Worm (Caenorhabditis elegans) whole organism, L4 larva: Measurements from ENCODE around the gene wrt-6.
A peak's percentile ranks its signal among the peaks of the same experiment; 100 is the strongest.

Experiments
- F37D6.2 ChIP-seq: sonication (generic microtip); optimal IDR thresholded peaks from 2 replicates; lab custom pipeline; 2016; ENCODE audit warnings: mild to moderate bottlenecking, missing genetic modification characterization, missing compliant biosample characterization
- T26A8.4 ChIP-seq: fragments of 200-800 bp; sonication (Bioruptor generic); IDR thresholded peaks from 2 replicates; pipeline ENCODE4 v1.3.6; 2022; ENCODE audit warnings: missing genetic modification characterization, missing compliant biosample characterization
- Y5F2A.4 ChIP-seq: fragments of 200-800 bp; sonication (Bioruptor generic); optimal IDR thresholded peaks from 2 replicates; lab custom pipeline; 2018; ENCODE audit warnings: mild to moderate bottlenecking, missing genetic modification characterization, missing compliant biosample characterization
- ZK337.2 ChIP-seq: fragments of 200-800 bp; sonication (Bioruptor generic); IDR thresholded peaks from 2 replicates; pipeline ENCODE4 v1.3.6; 2022; ENCODE audit warnings: missing genetic modification reagents, missing genetic modification characterization, missing compliant biosample characterization
- aly-2 ChIP-seq: sonication (generic microtip); optimal IDR thresholded peaks from 2 replicates; lab custom pipeline; 2018; ENCODE audit warnings: missing biosample characterization, missing genetic modification characterization
- arid-1 ChIP-seq: fragments of 200-800 bp; sonication (Bioruptor generic); conservative IDR thresholded peaks from 2 replicates; pipeline ENCODE4 v1.3.6; 2022; ENCODE audit warnings: missing genetic modification reagents, missing genetic modification characterization, missing compliant biosample characterization
- ceh-28 ChIP-seq: fragments of 150-350 bp; optimal IDR thresholded peaks from 2 replicates; lab custom pipeline; 2014; ENCODE audit warnings: missing biosample characterization, missing genetic modification reagents, missing genetic modification characterization
- ceh-32 ChIP-seq: sonication (generic microtip); optimal IDR thresholded peaks from 2 replicates; lab custom pipeline; 2016; ENCODE audit warnings: mild to moderate bottlenecking, missing genetic modification characterization, missing compliant biosample characterization; ENCODE audit not compliant: poor library complexity
- ctbp-1 ChIP-seq: fragments of 200-800 bp; sonication (Bioruptor generic); IDR thresholded peaks from 2 replicates; pipeline ENCODE4 v1.3.6; 2022; ENCODE audit warnings: missing genetic modification reagents, missing genetic modification characterization, missing compliant biosample characterization
- daf-12 ChIP-seq: fragments of 150-350 bp; optimal IDR thresholded peaks from 2 replicates; lab custom pipeline; 2014; ENCODE audit warnings: missing biosample characterization, missing genetic modification reagents, missing genetic modification characterization
- daf-16 ChIP-seq, 3 experiments: sonication (generic microtip); optimal IDR thresholded peaks; 2 replicates each; lab custom pipeline; 2016 to 2017; ENCODE audit warnings: missing genetic modification characterization in 3 of 3, missing genetic modification reagents in 3 of 3, mild to moderate bottlenecking in 2 of 3, missing compliant biosample characterization in 2 of 3, missing biosample characterization in 1 of 3, moderate library complexity in 1 of 3
- dmd-8 ChIP-seq: fragments of 200-800 bp; sonication (Bioruptor generic); IDR thresholded peaks from 2 replicates; pipeline ENCODE4 v1.3.6; 2022; ENCODE audit warnings: missing genetic modification characterization, missing compliant biosample characterization
- gei-8 ChIP-seq: fragments of 200-800 bp; sonication (Bioruptor generic); optimal IDR thresholded peaks from 2 replicates; lab custom pipeline; 2018; ENCODE audit warnings: mild to moderate bottlenecking, missing genetic modification characterization, missing compliant biosample characterization
- hlh-11 ChIP-seq: fragments of 200-800 bp; sonication (Bioruptor generic); optimal IDR thresholded peaks from 2 replicates; lab custom pipeline; 2018; ENCODE audit warnings: mild to moderate bottlenecking, missing genetic modification characterization, missing compliant biosample characterization
- hmg-1.1 ChIP-seq: fragments of 200-800 bp; sonication (Bioruptor generic); IDR thresholded peaks from 2 replicates; pipeline ENCODE4 v1.3.6; 2022; ENCODE audit warnings: missing genetic modification reagents, missing genetic modification characterization, missing compliant biosample characterization
- lin-38 ChIP-seq: fragments of 200-800 bp; sonication (Bioruptor generic); IDR thresholded peaks from 2 replicates; pipeline ENCODE4 v1.3.6; 2022; ENCODE audit warnings: missing genetic modification reagents, missing genetic modification characterization, missing compliant biosample characterization
- lin-39 ChIP-seq: fragments of 150-350 bp; optimal IDR thresholded peaks from 2 replicates; lab custom pipeline; 2014; ENCODE audit warnings: missing biosample characterization, missing genetic modification reagents, missing genetic modification characterization
- lsy-2 ChIP-seq, 2 experiments: fragments of 150-350 bp in 1 of 2; sonication (generic microtip) in 1 of 2; optimal IDR thresholded peaks; 2 replicates each; lab custom pipeline; 2014 to 2017; ENCODE audit warnings: missing biosample characterization in 2 of 2, missing genetic modification characterization in 2 of 2
- madf-5 ChIP-seq, 2 experiments: fragments of 200-800 bp; sonication (Bioruptor generic); IDR thresholded peaks; 2 replicates each; pipeline ENCODE4 v1.3.6; 2022; ENCODE audit warnings: missing compliant biosample characterization in 2 of 2, missing genetic modification characterization in 2 of 2
- mes-2 ChIP-seq: sonication (generic microtip); optimal IDR thresholded peaks from 2 replicates; lab custom pipeline; 2016; ENCODE audit warnings: missing genotype, mild to moderate bottlenecking, missing genetic modification characterization, missing compliant biosample characterization; ENCODE audit not compliant: poor library complexity, severe bottlenecking
- mxl-3 ChIP-seq: fragments of 200-800 bp; sonication (Bioruptor generic); optimal IDR thresholded peaks from 2 replicates; lab custom pipeline; 2018; ENCODE audit warnings: mild to moderate bottlenecking, missing genetic modification characterization, missing compliant biosample characterization
- nhr-102 ChIP-seq: sonication (generic microtip); optimal IDR thresholded peaks from 2 replicates; lab custom pipeline; 2016; ENCODE audit warnings: mild to moderate bottlenecking, missing genetic modification characterization, moderate library complexity, missing compliant biosample characterization
- nhr-42 ChIP-seq: fragments of 200-800 bp; sonication (Bioruptor generic); IDR thresholded peaks from 2 replicates; pipeline ENCODE4 v1.3.6; 2022; ENCODE audit warnings: missing genetic modification characterization, missing compliant biosample characterization
- pha-4 ChIP-seq, 2 experiments: fragments of 150-350 bp in 1 of 2; fragments of 200-800 bp in 1 of 2; sonication (Bioruptor generic) in 1 of 2; IDR thresholded peaks in 1 of 2; optimal IDR thresholded peaks in 1 of 2; 2 replicates each; pipeline versions ENCODE4 v1.3.6 to Lab custom; 2014 to 2022; ENCODE audit warnings: missing genetic modification characterization in 2 of 2, missing genetic modification reagents in 2 of 2, missing biosample characterization in 1 of 2, missing compliant biosample characterization in 1 of 2
- php-3 ChIP-seq: fragments of 200-800 bp; sonication (Bioruptor generic); IDR thresholded peaks from 2 replicates; pipeline ENCODE4 v1.3.6; 2022; ENCODE audit warnings: missing genetic modification reagents, missing genetic modification characterization, missing compliant biosample characterization
- saeg-2 ChIP-seq: fragments of 200-800 bp; sonication (Bioruptor generic); IDR thresholded peaks from 2 replicates; pipeline ENCODE4 v1.3.6; 2022; ENCODE audit warnings: missing genetic modification reagents, missing genetic modification characterization, missing compliant biosample characterization
- snpc-4 ChIP-seq: fragments of 150-350 bp; optimal IDR thresholded peaks from 2 replicates; lab custom pipeline; 2014; ENCODE audit warnings: missing biosample characterization, missing genetic modification characterization
- tra-1 ChIP-seq: fragments of 200-800 bp; sonication (Bioruptor generic); IDR thresholded peaks from 2 replicates; pipeline ENCODE4 v1.3.6; 2022; ENCODE audit warnings: missing genetic modification reagents, missing genetic modification characterization, missing compliant biosample characterization
- unc-62 ChIP-seq, 3 experiments: fragments of 150-350 bp in 1 of 3; sonication (generic microtip); optimal IDR thresholded peaks in 2 of 3; peaks in 1 of 3; 1 replicate in 1 of 3; 2 replicates in 2 of 3; lab custom pipeline; 2014 to 2017; ENCODE audit warnings: missing biosample characterization in 3 of 3, missing genetic modification characterization in 3 of 3, missing genetic modification reagents in 3 of 3, missing genotype in 1 of 3
- vab-7 ChIP-seq: fragments of 200-800 bp; sonication (Bioruptor generic); IDR thresholded peaks from 2 replicates; pipeline ENCODE4 v1.3.6; 2022; ENCODE audit warnings: missing genetic modification reagents, missing genetic modification characterization, missing compliant biosample characterization
- zfp-2 ChIP-seq: sonication (generic microtip); optimal IDR thresholded peaks from 2 replicates; lab custom pipeline; 2016; ENCODE audit warnings: mild to moderate bottlenecking, missing genetic modification characterization, missing compliant biosample characterization
- ztf-7 ChIP-seq: fragments of 150-350 bp; optimal IDR thresholded peaks from 2 replicates; lab custom pipeline; 2014; ENCODE audit warnings: missing biosample characterization, missing genetic modification characterization

Gene wrt-6

DNA sequence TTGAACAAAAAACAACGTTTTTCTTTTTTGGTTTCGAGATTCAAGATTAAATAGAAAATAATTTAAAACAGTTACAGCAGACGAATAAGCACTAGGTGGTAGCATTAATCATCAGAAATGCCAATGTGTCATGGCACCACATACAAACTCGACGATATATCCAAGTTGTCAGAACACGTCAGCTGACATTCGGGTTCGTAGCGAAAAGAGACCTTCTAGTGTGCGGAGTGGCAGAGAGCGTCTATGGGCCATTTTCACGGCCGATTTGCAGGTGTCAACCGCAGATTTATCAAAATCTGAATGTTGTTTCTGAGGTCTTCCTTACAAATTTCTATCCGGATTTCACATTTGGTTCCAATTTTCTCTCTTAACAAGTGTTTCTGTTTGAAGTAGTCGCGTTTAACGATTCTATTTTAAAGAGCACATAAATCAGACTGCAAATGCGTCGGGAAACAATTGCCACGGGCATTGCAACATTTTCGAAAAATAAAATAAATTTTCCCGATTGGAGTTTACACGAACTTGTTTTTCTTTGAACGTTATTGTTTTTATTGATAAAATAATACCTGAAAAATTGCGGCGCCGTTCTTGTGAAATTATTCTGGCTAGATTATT is 8.1 kb downstream of the wrt-6 start:
- TF ChIP-seq ctbp-1 (no peak), unc-62 (GFP tag; optimal IDR thresholded peaks at IDR 0.05 in 1 of 2; lab: Kevin White, UChicago) (peak in 1 of 2 experiments; percentile 74), unc-62 (tag; optimal IDR thresholded peaks at IDR 0.05; lab: Kevin White, UChicago) (no peak)
- TF ChIP-seq, all 104 proteins: peak for 1

- TF ChIP-seq dmd-8 (GFP tag; lab: Robert Waterston, UW), result no peak
- TF ChIP-seq mxl-3 (GFP tag; lab: Kevin White, UChicago), result no peak
- TF ChIP-seq T26A8.4 (GFP tag; lab: Robert Waterston, UW), result no peak
- no peak for TF ChIP-seq ZK337.2 (GFP tag; lab: Robert Waterston, UW)
- no peak for TF ChIP-seq pha-4 (GFP tag; IDR thresholded peaks at IDR 0.05; lab: Robert Waterston, UW)
- no peak for TF ChIP-seq pha-4 (tag; optimal IDR thresholded peaks at IDR 0.05; lab: Kevin White, UChicago)
- TF ChIP-seq unc-62 (GFP tag; optimal IDR thresholded peaks at IDR 0.05 in 1 of 2; lab: Kevin White, UChicago), result peak in 1 of 2 experiments; percentile 58
- TF ChIP-seq unc-62 (tag; optimal IDR thresholded peaks at IDR 0.05; lab: Kevin White, UChicago), result no peak
These were observed 8.9 kb downstream of the wrt-6 start, which contains the start of gene C12D12.3 for ce11 chrX:3488993-3489392. TSS of gene C12D12.3 (plus strand) at chrX:3489293.

ce11 chrX:3492431-3492830 is 12.4 kb downstream of the wrt-6 start:
- TF ChIP-seq arid-1 (GFP tag; lab: Robert Waterston, UW), result no peak
- TF ChIP-seq gei-8, result no peak
- no peak for TF ChIP-seq ztf-7 (tag; lab: Kevin White, UChicago)
- no peak for TF ChIP-seq ceh-32
- TF ChIP-seq lsy-2 (tag; optimal IDR thresholded peaks at IDR 0.05; lab: Kevin White, UChicago), result no peak
- TF ChIP-seq php-3 (GFP tag; lab: Robert Waterston, UW), result no peak
- TF ChIP-seq Y5F2A.4, result no peak
- TF ChIP-seq unc-62 (GFP tag; optimal IDR thresholded peaks at IDR 0.05 in 1 of 2; lab: Kevin White, UChicago), result peak in 1 of 2 experiments; percentile 91
- no peak for TF ChIP-seq unc-62 (tag; optimal IDR thresholded peaks at IDR 0.05; lab: Kevin White, UChicago)

ce11 chrX:3494634-3495033 is 14.6 kb downstream of the wrt-6 start:
- TF ChIP-seq nhr-102 (tag; lab: Kevin White, UChicago) (no peak), mes-2 (tag; lab: Kevin White, UChicago) (no peak), nhr-42 (GFP tag; lab: Robert Waterston, UW) (no peak), F37D6.2 (no peak), aly-2 (tag; lab: Kevin White, UChicago) (no peak), ceh-28 (no peak), hmg-1.1 (GFP tag; lab: Robert Waterston, UW) (no peak), saeg-2 (GFP tag; lab: Robert Waterston, UW) (no peak), ZK337.2 (GFP tag; lab: Robert Waterston, UW) (no peak), gei-8 (no peak), daf-12 (no peak), lin-39 (tag; lab: Kevin White, UChicago) (no peak), snpc-4 (no peak), daf-16 (GFP tag; optimal IDR thresholded peaks at IDR 0.05; lab: Kevin White, UChicago) (peak in 1 of 2 experiments; percentile 67), daf-16 (tag; optimal IDR thresholded peaks at IDR 0.05; lab: Kevin White, UChicago) (no peak), hlh-11 (peak; percentile 52), zfp-2 (tag; lab: Kevin White, UChicago) (no peak), tra-1 (GFP tag; lab: Robert Waterston, UW) (no peak), unc-62 (GFP tag; optimal IDR thresholded peaks at IDR 0.05 in 1 of 2; lab: Kevin White, UChicago) (peak in 1 of 2 experiments; percentile 91), unc-62 (tag; optimal IDR thresholded peaks at IDR 0.05; lab: Kevin White, UChicago) (no peak), vab-7 (GFP tag; lab: Robert Waterston, UW) (no peak), madf-5 (GFP tag; IDR thresholded peaks at IDR 0.05; lab: Robert Waterston, UW) (no peak), lin-38 (GFP tag; lab: Robert Waterston, UW) (no peak)
- TF ChIP-seq, all 104 proteins: peak for 3
